Fruit fly (Drosophila melanogaster) whole organism, embryonic: ENCODE data around the gene Lcp65Ae.

ENCODE experiments used
- Atf6 ChIP-seq: fragments of 200-800 bp; sonication (Bioruptor generic); IDR thresholded peaks from 2 replicates; pipeline ENCODE4 v1.3.6; 2022; ENCODE audit warnings: missing biosample characterization, missing genetic modification characterization
- C15 ChIP-seq: fragments of 200-800 bp; sonication (Bioruptor generic); IDR thresholded peaks from 3 replicates; pipeline ENCODE4 v1.3.6; 2022; ENCODE audit warnings: missing biosample characterization, missing genetic modification characterization
- CG10366 ChIP-seq: fragments of 200-800 bp; sonication (Bioruptor generic); IDR thresholded peaks from 2 replicates; pipeline ENCODE4 v1.3.6; 2022; ENCODE audit warnings: missing biosample characterization, missing genetic modification characterization
- CG11093 ChIP-seq: fragments of 200-800 bp; sonication (Bioruptor generic); IDR thresholded peaks from 3 replicates; pipeline ENCODE4 v1.3.6; 2022; ENCODE audit warnings: missing biosample characterization, missing genetic modification characterization
- CG11456 ChIP-seq: fragments of 200-800 bp; sonication (Bioruptor generic); IDR thresholded peaks from 3 replicates; pipeline ENCODE4 v1.3.6; 2022; ENCODE audit warnings: missing biosample characterization, missing genetic modification characterization
- CG13287 ChIP-seq: fragments of 200-800 bp; sonication (Bioruptor generic); IDR thresholded peaks from 2 replicates; pipeline ENCODE4 v1.3.6; 2022; ENCODE audit warnings: missing biosample characterization, missing genetic modification characterization; ENCODE audit not compliant: partially characterized antibody
- CG14441 ChIP-seq: fragments of 200-800 bp; sonication (Bioruptor generic); IDR thresholded peaks from 2 replicates; pipeline ENCODE4 v1.3.6; 2022; ENCODE audit warnings: missing biosample characterization, missing genetic modification characterization
- CG15269 ChIP-seq: fragments of 200-800 bp; sonication (Bioruptor generic); optimal IDR thresholded peaks from 2 replicates; lab custom pipeline; 2018; ENCODE audit warnings: missing biosample characterization, mild to moderate bottlenecking, missing genetic modification characterization, moderate library complexity
- CG15696 ChIP-seq: fragments of 200-800 bp; sonication (Bioruptor generic); optimal IDR thresholded peaks from 2 replicates; lab custom pipeline; 2019; ENCODE audit warnings: missing biosample characterization, mild to moderate bottlenecking, missing genetic modification characterization, moderate library complexity
- CG1603 ChIP-seq: fragments of 200-800 bp; sonication (Bioruptor generic); optimal IDR thresholded peaks from 2 replicates; lab custom pipeline; 2019; ENCODE audit warnings: missing biosample characterization, mild to moderate bottlenecking, missing genetic modification characterization, moderate library complexity
- CG1832 ChIP-seq: fragments of 200-800 bp; sonication (Bioruptor generic); optimal IDR thresholded peaks from 2 replicates; lab custom pipeline; 2017; ENCODE audit warnings: missing biosample characterization, mild to moderate bottlenecking, missing genetic modification characterization, inconsistent platforms
- CG18619 ChIP-seq: fragments of 200-800 bp; sonication (Bioruptor generic); optimal IDR thresholded peaks from 3 replicates; lab custom pipeline; 2017; ENCODE audit warnings: missing biosample characterization, mild to moderate bottlenecking, missing genetic modification characterization
- CG2129 ChIP-seq: fragments of 200-800 bp; sonication (Bioruptor generic); IDR thresholded peaks from 2 replicates; pipeline ENCODE4 v1.3.6; 2022; ENCODE audit warnings: missing biosample characterization, missing genetic modification characterization; ENCODE audit not compliant: partially characterized antibody
- CG2678 ChIP-seq: fragments of 200-800 bp; sonication (Bioruptor generic); optimal IDR thresholded peaks from 3 replicates; lab custom pipeline; 2019; ENCODE audit warnings: missing biosample characterization, mild to moderate bottlenecking, missing genetic modification characterization, moderate library complexity
- CG3065 ChIP-seq: fragments of 200-800 bp; sonication (Bioruptor generic); optimal IDR thresholded peaks from 2 replicates; lab custom pipeline; 2016; ENCODE audit warnings: missing biosample characterization, missing genetic modification characterization
- CG31388 ChIP-seq: fragments of 200-800 bp; sonication (Bioruptor generic); optimal IDR thresholded peaks from 2 replicates; lab custom pipeline; 2016; ENCODE audit warnings: missing biosample characterization, missing genetic modification characterization
- CG6175 ChIP-seq: fragments of 200-800 bp; sonication (Bioruptor generic); IDR thresholded peaks from 3 replicates; pipeline ENCODE4 v1.3.6; 2022; ENCODE audit warnings: missing biosample characterization, missing genetic modification characterization
- CG6689 ChIP-seq: fragments of 200-800 bp; sonication (Bioruptor generic); IDR thresholded peaks from 2 replicates; pipeline ENCODE4 v1.3.6; 2022; ENCODE audit warnings: missing biosample characterization, missing genetic modification characterization
- CG7745 ChIP-seq: fragments of 200-800 bp; sonication (Bioruptor generic); optimal IDR thresholded peaks from 2 replicates; lab custom pipeline; 2018; ENCODE audit warnings: missing biosample characterization, mild to moderate bottlenecking, missing genetic modification characterization, moderate library complexity
- CG8924 ChIP-seq: fragments of 200-800 bp; optimal IDR thresholded peaks from 3 replicates; lab custom pipeline; 2019; ENCODE audit warnings: missing biosample characterization, mild to moderate bottlenecking, missing genetic modification characterization, moderate library complexity
- D ChIP-seq, 2 experiments: fragments of 200-800 bp in 1 of 2; fragments of >200 bp in 1 of 2; sonication (Bioruptor generic) in 1 of 2; optimal IDR thresholded peaks; 2 replicates in 1 of 2; 3 replicates in 1 of 2; lab custom pipeline; 2017; ENCODE audit warnings: mild to moderate bottlenecking in 1 of 2, missing biosample characterization in 1 of 2, missing genetic modification characterization in 1 of 2, missing genetic modification reagents in 1 of 2
- Deaf1 ChIP-seq: fragments of 200-800 bp; optimal IDR thresholded peaks from 3 replicates; lab custom pipeline; 2019; ENCODE audit warnings: missing biosample characterization, mild to moderate bottlenecking, missing genetic modification characterization, moderate library complexity
- ERR ChIP-seq: fragments of 200-800 bp; sonication (Bioruptor generic); optimal IDR thresholded peaks from 2 replicates; lab custom pipeline; 2016; ENCODE audit warnings: missing biosample characterization, missing genetic modification characterization
- Fer3 ChIP-seq: fragments of 200-800 bp; sonication (Bioruptor generic); optimal IDR thresholded peaks from 2 replicates; lab custom pipeline; 2018; ENCODE audit warnings: missing biosample characterization, mild to moderate bottlenecking, missing genetic modification characterization, moderate library complexity
- HLH54F ChIP-seq: fragments of 200-800 bp; sonication (Bioruptor generic); optimal IDR thresholded peaks from 3 replicates; lab custom pipeline; 2016; ENCODE audit warnings: missing biosample characterization, missing genetic modification characterization
- MESR4 ChIP-seq: fragments of 200-800 bp; sonication (Bioruptor generic); optimal IDR thresholded peaks from 2 replicates; lab custom pipeline; 2018; ENCODE audit warnings: missing biosample characterization, mild to moderate bottlenecking, missing genetic modification characterization, moderate library complexity
- Max ChIP-seq: fragments of 200-800 bp; sonication (Bioruptor generic); optimal IDR thresholded peaks from 2 replicates; lab custom pipeline; 2016; ENCODE audit warnings: missing biosample characterization, mild to moderate bottlenecking, missing genetic modification characterization
- Usf ChIP-seq: fragments of 200-800 bp; sonication (Bioruptor generic); optimal IDR thresholded peaks from 2 replicates; lab custom pipeline; 2017; ENCODE audit warnings: missing genotype, missing biosample characterization, missing genetic modification characterization
- amos ChIP-seq: fragments of 200-800 bp; sonication (Bioruptor generic); IDR thresholded peaks from 2 replicates; pipeline ENCODE4 v1.3.6; 2022; ENCODE audit warnings: missing biosample characterization, missing genetic modification characterization; ENCODE audit not compliant: partially characterized antibody
- bcd ChIP-seq: fragments of 200-800 bp; sonication (Bioruptor generic); optimal IDR thresholded peaks from 2 replicates; lab custom pipeline; 2017; ENCODE audit warnings: missing biosample characterization, mild to moderate bottlenecking, missing genetic modification characterization
- btn ChIP-seq: fragments of 200-800 bp; sonication (Bioruptor generic); optimal IDR thresholded peaks from 2 replicates; lab custom pipeline; 2016; ENCODE audit warnings: missing biosample characterization, missing genetic modification characterization
- emc ChIP-seq: fragments of 200-800 bp; sonication (Bioruptor generic); optimal IDR thresholded peaks from 2 replicates; lab custom pipeline; 2016; ENCODE audit warnings: missing biosample characterization, missing genetic modification characterization
- esg ChIP-seq: fragments of 200-800 bp; sonication (Bioruptor generic); conservative IDR thresholded peaks from 2 replicates; pipeline ENCODE4 v1.3.6; 2022; ENCODE audit warnings: missing biosample characterization, missing genetic modification characterization
- eve ChIP-seq, 2 experiments: fragments of >200 bp; optimal IDR thresholded peaks; 2 replicates each; lab custom pipeline; 2017; ENCODE audit warnings: missing biosample characterization in 2 of 2, missing genetic modification characterization in 2 of 2
- gem ChIP-seq: fragments of 200-800 bp; sonication (Bioruptor generic); optimal IDR thresholded peaks from 2 replicates; lab custom pipeline; 2019; ENCODE audit warnings: missing biosample characterization, mild to moderate bottlenecking, missing genetic modification characterization, moderate library complexity
- gsb ChIP-seq: fragments of 200-800 bp; sonication (Bioruptor generic); IDR thresholded peaks from 2 replicates; pipeline ENCODE4 v1.3.6; 2022; ENCODE audit warnings: missing biosample characterization, missing genetic modification characterization
- hth ChIP-seq: fragments of >200 bp; optimal IDR thresholded peaks from 2 replicates; lab custom pipeline; 2017; ENCODE audit warnings: inconsistent platforms
- jing ChIP-seq: fragments of 200-800 bp; sonication (Bioruptor generic); optimal IDR thresholded peaks from 2 replicates; lab custom pipeline; 2018; ENCODE audit warnings: missing biosample characterization, mild to moderate bottlenecking, missing genetic modification characterization
- lilli ChIP-seq: fragments of 200-800 bp; sonication (Bioruptor generic); optimal IDR thresholded peaks from 3 replicates; lab custom pipeline; 2016; ENCODE audit warnings: missing biosample characterization, missing genetic modification characterization
- mld ChIP-seq: fragments of 200-800 bp; sonication (Bioruptor generic); IDR thresholded peaks from 3 replicates; pipeline ENCODE4 v1.3.6; 2022; ENCODE audit warnings: missing biosample characterization, missing genetic modification characterization; ENCODE audit not compliant: partially characterized antibody
- prd ChIP-seq, 3 experiments: fragments of >200 bp in 2 of 3; fragments of 200-800 bp in 1 of 3; sonication (Bioruptor generic) in 1 of 3; optimal IDR thresholded peaks in 2 of 3; IDR thresholded peaks in 1 of 3; 2 replicates in 2 of 3; 3 replicates in 1 of 3; pipeline versions ENCODE4 v1.3.6 to Lab custom; 2017 to 2022; ENCODE audit warnings: missing biosample characterization in 1 of 3, missing genetic modification characterization in 1 of 3
- psq ChIP-seq: fragments of 200-800 bp; sonication (Bioruptor generic); optimal IDR thresholded peaks from 2 replicates; lab custom pipeline; 2017; ENCODE audit warnings: missing biosample characterization, missing genetic modification characterization
- run ChIP-seq: fragments of 200-800 bp; sonication (Bioruptor generic); optimal IDR thresholded peaks from 3 replicates; lab custom pipeline; 2018; ENCODE audit warnings: missing biosample characterization, mild to moderate bottlenecking, missing genetic modification characterization
- sd ChIP-seq: fragments of 200-800 bp; sonication (Bioruptor generic); optimal IDR thresholded peaks from 3 replicates; lab custom pipeline; 2018; ENCODE audit warnings: missing biosample characterization, mild to moderate bottlenecking, missing genetic modification characterization, moderate library complexity
- tio ChIP-seq: fragments of 200-800 bp; sonication (Bioruptor generic); optimal IDR thresholded peaks from 2 replicates; lab custom pipeline; 2017; ENCODE audit warnings: missing biosample characterization, missing genetic modification characterization, inconsistent platforms
- wek ChIP-seq: fragments of 200-800 bp; sonication (Bioruptor generic); optimal IDR thresholded peaks from 3 replicates; lab custom pipeline; 2018; ENCODE audit warnings: missing biosample characterization, mild to moderate bottlenecking, missing genetic modification characterization, moderate library complexity
- zen ChIP-seq: fragments of 200-800 bp; sonication (Bioruptor generic); optimal IDR thresholded peaks from 3 replicates; lab custom pipeline; 2018; ENCODE audit warnings: missing biosample characterization, mild to moderate bottlenecking, missing genetic modification characterization, moderate library complexity
- zfh1 ChIP-seq: fragments of 200-800 bp; sonication (Bioruptor generic); IDR thresholded peaks from 3 replicates; pipeline ENCODE4 v1.3.6; 2022; ENCODE audit warnings: missing biosample characterization, missing genetic modification characterization

Gene Lcp65Ae

dm6 chr3L:6157327-6158032 lies 19.6 kb upstream of the Lcp65Ae start, which contains the start of gene CG13297 (continued):
- TF ChIP-seq CG6175 (GFP tag; lab: Robert Waterston, UW) (no peak), eve (GFP tag; optimal IDR thresholded peaks at IDR 0.05; lab: Kevin White, UChicago) (peak in 1 of 2 experiments; percentile 48), run (tag; lab: Kevin White, UChicago) (peak; percentile 60), D (optimal IDR thresholded peaks at IDR 0.05; lab: Kevin White, UChicago) (no peak), D (GFP tag; optimal IDR thresholded peaks at IDR 0.05; lab: Kevin White, UChicago) (peak; percentile 57), Atf6 (GFP tag; lab: Robert Waterston, UW) (no peak), CG2129 (GFP tag; lab: Robert Waterston, UW) (no peak), CG31388 (no peak), emc (GFP tag; lab: Kevin White, UChicago) (no peak), CG15269 (peak; percentile 75), gsb (GFP tag; lab: Robert Waterston, UW) (no peak), gem (tag; lab: Kevin White, UChicago) (peak; percentile 74), jing (GFP tag; lab: Kevin White, UChicago) (peak; percentile 38), Usf (no peak), prd (optimal IDR thresholded peaks at IDR 0.05; lab: Kevin White, UChicago) (no peak), prd (GFP tag; IDR thresholded peaks at IDR 0.05; lab: Robert Waterston, UW) (peak; percentile 59; the same call in 2 of the 3 replicates), CG18619 (GFP tag; lab: Kevin White, UChicago) (no peak), CG1832 (GFP tag; lab: Kevin White, UChicago) (no peak), CG3065 (GFP tag; lab: Kevin White, UChicago) (no peak), psq (GFP tag; lab: Kevin White, UChicago) (no peak), CG15696 (tag; lab: Kevin White, UChicago) (no peak), mld (GFP tag; lab: Robert Waterston, UW) (no peak), CG6689 (GFP tag; lab: Robert Waterston, UW) (peak; percentile 66), lilli (no peak), bcd (GFP tag; lab: Kevin White, UChicago) (peak; percentile 41), MESR4 (GFP tag; lab: Kevin White, UChicago) (no peak), zen (tag; lab: Kevin White, UChicago) (no peak), HLH54F (GFP tag; lab: Kevin White, UChicago) (no peak), CG11456 (GFP tag; lab: Robert Waterston, UW) (no peak), btn (no peak), C15 (GFP tag; lab: Robert Waterston, UW) (no peak), Max (GFP tag; lab: Kevin White, UChicago) (peak; percentile 19), esg (GFP tag; lab: Robert Waterston, UW) (peak; percentile 61), Fer3 (tag; lab: Kevin White, UChicago) (peak; percentile 35), CG11093 (peak; percentile 62; the same call in 2 of the 3 replicates), Deaf1 (peak; percentile 22), tio (peak; percentile 32), zfh1 (GFP tag; lab: Robert Waterston, UW) (0 out of 3 replicates have a peak, but pooled peaks have one; percentile 32), CG13287 (GFP tag; lab: Robert Waterston, UW) (no peak), CG1603 (tag; lab: Kevin White, UChicago) (no peak), amos (GFP tag; lab: Robert Waterston, UW) (no peak), ERR (GFP tag; lab: Kevin White, UChicago) (no peak), sd (tag; lab: Kevin White, UChicago) (peak; percentile 5), CG10366 (GFP tag; lab: Robert Waterston, UW) (peak; percentile 61), CG7745 (tag; lab: Kevin White, UChicago) (no peak), CG2678 (tag; lab: Kevin White, UChicago) (peak; percentile 79), CG14441 (peak; percentile 60), wek (GFP tag; lab: Kevin White, UChicago) (no peak), hth (lab: Kevin White, UChicago) (no peak), CG8924 (peak; percentile 66)
